Worm (Caenorhabditis elegans) whole organism, midembryonic: ENCODE data around the gene srw-109.

Experiments used
- T22C8.4 ChIP-seq: fragments of 200-800 bp; sonication (Bioruptor generic); IDR thresholded peaks from 2 replicates; pipeline ENCODE4 v1.3.6; 2022; ENCODE audit warnings: missing genetic modification characterization, missing compliant biosample characterization
- cog-1 ChIP-seq: sonication (generic microtip); optimal IDR thresholded peaks from 2 replicates; lab custom pipeline; 2016; ENCODE audit warnings: missing genetic modification characterization, missing compliant biosample characterization
- flt-1 ChIP-seq: fragments of 200-800 bp; sonication (Bioruptor generic); IDR thresholded peaks from 2 replicates; pipeline ENCODE4 v1.3.6; 2022; ENCODE audit warnings: missing genetic modification characterization, missing compliant biosample characterization
- klf-2 ChIP-seq: fragments of 200-800 bp; sonication (Bioruptor generic); conservative IDR thresholded peaks from 2 replicates; pipeline ENCODE4 v1.3.6; 2022; ENCODE audit warnings: missing genetic modification reagents, missing genetic modification characterization, missing compliant biosample characterization
- med-1 ChIP-seq: sonication (generic microtip); optimal IDR thresholded peaks from 2 replicates; lab custom pipeline; 2017; ENCODE audit warnings: missing genetic modification characterization, mild to moderate bottlenecking, missing compliant biosample characterization, antibody characterized with exemption, missing genetic modification reagents; ENCODE audit not compliant: insufficient read depth
- ref-1 ChIP-seq: fragments of 200-800 bp; sonication (Bioruptor generic); conservative IDR thresholded peaks from 2 replicates; pipeline ENCODE4 v1.3.6; 2022; ENCODE audit warnings: missing genetic modification reagents, missing genetic modification characterization, missing compliant biosample characterization
- tab-1 ChIP-seq: fragments of 200-800 bp; sonication (Bioruptor generic); IDR thresholded peaks from 2 replicates; pipeline ENCODE4 v1.3.6; 2022; ENCODE audit warnings: missing genetic modification characterization, missing compliant biosample characterization
- ztf-23 ChIP-seq: fragments of 200-800 bp; sonication (Bioruptor generic); IDR thresholded peaks from 2 replicates; pipeline ENCODE4 v1.3.6; 2022; ENCODE audit warnings: missing genetic modification reagents, missing genetic modification characterization, missing compliant biosample characterization
- ztf-29 ChIP-seq: fragments of 200-800 bp; sonication (Bioruptor generic); IDR thresholded peaks from 2 replicates; pipeline ENCODE4 v1.3.6; 2022; ENCODE audit warnings: missing genetic modification reagents, missing genetic modification characterization, missing compliant biosample characterization

Gene srw-109

DNA sequence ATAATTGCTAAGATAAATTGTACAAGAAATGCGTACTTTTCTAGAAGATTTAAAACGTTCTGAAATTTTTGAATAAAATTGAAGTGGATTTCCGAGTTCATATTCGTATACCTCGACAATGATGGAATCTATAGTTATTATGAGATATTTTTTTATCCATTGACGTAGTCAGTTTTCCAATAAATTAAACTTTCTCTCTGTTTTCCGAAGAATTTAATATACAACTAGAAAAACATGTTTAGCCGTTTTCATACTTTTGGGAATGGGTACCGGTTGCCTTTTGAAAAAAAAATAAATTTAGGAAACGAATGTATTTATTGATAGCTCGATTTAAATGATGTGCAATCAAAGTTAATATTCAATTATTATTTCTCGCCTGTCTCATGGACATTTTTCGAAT, at the start of gene srw-109:
srw-109 (minus strand) TSS at position 101 of the 400 bp plus-strand sequence.
- TF ChIP-seq ztf-23 (GFP tag; lab: Robert Waterston, UW) (no peak), cog-1 (tag; lab: Kevin White, UChicago) (no peak), klf-2 (no peak), med-1 (GFP tag; lab: Kevin White, UChicago) (no peak), ref-1 (GFP tag; lab: Robert Waterston, UW) (no peak), T22C8.4 (GFP tag; lab: Robert Waterston, UW) (no peak), ztf-29 (no peak)

DNA sequence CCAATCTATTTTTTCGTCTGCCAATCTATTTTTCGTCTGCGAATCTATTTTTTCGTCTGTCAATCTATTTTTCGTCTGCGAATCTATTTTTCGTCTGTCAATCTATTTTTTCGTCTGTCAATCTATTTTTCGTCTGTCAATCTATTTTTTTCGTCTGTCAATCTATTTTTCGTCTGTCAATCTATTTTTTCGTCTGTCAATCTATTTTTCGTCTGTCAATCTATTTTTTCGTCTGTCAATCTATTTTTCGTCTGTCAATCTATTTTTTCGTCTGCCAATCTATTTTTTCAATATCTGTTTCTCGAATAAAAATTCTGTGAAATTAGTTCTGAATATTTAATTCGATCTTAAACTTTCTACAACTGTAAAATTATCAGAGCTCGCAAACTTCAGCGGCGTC, 49.4 kb upstream of the srw-109 start:
- TF ChIP-seq flt-1 (GFP tag; lab: Robert Waterston, UW): peak; percentile 68; the same call in 1 of the 2 replicates
- TF ChIP-seq klf-2: peak; percentile 59; the same call in 1 of the 2 replicates

DNA sequence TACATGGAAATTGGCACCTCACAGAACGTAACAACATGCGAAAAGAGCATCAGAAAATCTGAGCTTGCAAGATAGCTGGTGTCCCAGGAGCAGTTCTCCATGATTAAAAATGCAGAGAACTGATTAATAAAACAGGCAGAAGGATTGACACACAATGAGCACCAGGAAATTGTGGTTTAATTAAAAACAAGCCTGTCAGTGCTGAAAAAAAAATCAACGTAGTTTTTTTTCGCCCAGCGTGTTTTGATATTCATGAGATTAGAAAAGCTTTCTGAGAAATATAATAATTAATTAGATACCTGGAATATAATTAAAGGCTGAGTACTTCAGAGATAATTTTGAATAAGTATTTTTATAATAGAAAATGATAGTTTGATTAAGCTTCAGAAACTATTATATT, 48.9 kb upstream of the srw-109 start, which contains the start of gene srh-246:
srh-246 (minus strand) TSS at position 101 of the 400 bp plus-strand sequence.
- TF ChIP-seq tab-1 (GFP tag; lab: Robert Waterston, UW) (no peak), ref-1 (GFP tag; lab: Robert Waterston, UW) (no peak), klf-2 (no peak), ztf-29 (no peak), ztf-23 (GFP tag; lab: Robert Waterston, UW) (no peak), T22C8.4 (GFP tag; lab: Robert Waterston, UW) (no peak), med-1 (GFP tag; lab: Kevin White, UChicago) (no peak), flt-1 (GFP tag; lab: Robert Waterston, UW) (no peak), cog-1 (tag; lab: Kevin White, UChicago) (no peak)

DNA sequence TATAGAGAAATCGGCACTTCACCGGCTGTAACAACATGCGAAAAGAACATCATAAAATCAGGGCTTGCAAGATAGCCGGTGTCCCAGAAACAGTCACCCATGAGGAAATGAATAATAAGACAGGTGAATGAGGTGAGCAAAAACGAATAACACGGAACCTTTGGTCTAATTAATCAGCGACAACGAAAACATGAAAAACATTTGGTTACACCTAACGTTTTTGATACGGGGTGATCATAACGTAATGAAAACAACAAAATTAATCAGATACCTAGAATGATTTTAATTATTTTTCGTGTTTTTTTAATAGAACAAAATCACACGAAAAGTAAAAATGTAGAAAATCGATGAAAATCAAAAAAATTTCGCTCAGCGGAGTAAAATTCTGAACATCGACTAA, 47.1 kb upstream of the srw-109 start, which contains the start of gene srh-245:
srh-245 (minus strand) TSS at position 101 of the 400 bp plus-strand sequence.
- no peak for TF ChIP-seq ref-1 (GFP tag; lab: Robert Waterston, UW)
- no peak for TF ChIP-seq ztf-29
- TF ChIP-seq med-1 (GFP tag; lab: Kevin White, UChicago): no peak
- no peak for TF ChIP-seq T22C8.4 (GFP tag; lab: Robert Waterston, UW)
- TF ChIP-seq flt-1 (GFP tag; lab: Robert Waterston, UW): no peak
- TF ChIP-seq ztf-23 (GFP tag; lab: Robert Waterston, UW): no peak
- no peak for TF ChIP-seq tab-1 (GFP tag; lab: Robert Waterston, UW)
- TF ChIP-seq cog-1 (tag; lab: Kevin White, UChicago): no peak
- TF ChIP-seq klf-2: no peak

DNA sequence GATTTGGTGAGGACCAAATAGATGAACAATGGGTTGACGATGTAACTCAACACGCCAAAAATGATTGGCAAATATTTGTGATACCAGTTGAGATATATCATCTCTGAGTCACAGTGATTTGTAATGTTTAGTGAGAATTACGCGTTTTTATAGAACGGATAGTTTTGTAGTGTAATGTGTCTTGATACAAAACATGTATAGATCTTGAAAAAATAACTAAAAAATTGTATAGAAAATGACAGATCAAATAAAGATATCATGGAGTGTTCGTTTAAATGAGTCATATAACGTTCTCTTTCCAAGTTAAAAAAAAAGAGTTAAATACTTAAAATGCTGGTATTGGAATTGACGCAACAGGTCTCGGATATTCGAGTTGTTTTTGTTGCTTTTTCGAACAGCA, 45.7 kb upstream of the srw-109 start, which contains the start of gene srj-6:
srj-6 (minus strand) TSS at position 101 of the 400 bp plus-strand sequence.
- TF ChIP-seq klf-2: no peak
- TF ChIP-seq med-1 (GFP tag; lab: Kevin White, UChicago): no peak
- TF ChIP-seq ztf-23 (GFP tag; lab: Robert Waterston, UW): no peak
- TF ChIP-seq cog-1 (tag; lab: Kevin White, UChicago): no peak
- no peak for TF ChIP-seq ref-1 (GFP tag; lab: Robert Waterston, UW)
- TF ChIP-seq ztf-29: no peak
- TF ChIP-seq tab-1 (GFP tag; lab: Robert Waterston, UW): no peak
- no peak for TF ChIP-seq flt-1 (GFP tag; lab: Robert Waterston, UW)
- TF ChIP-seq T22C8.4 (GFP tag; lab: Robert Waterston, UW): no peak

DNA sequence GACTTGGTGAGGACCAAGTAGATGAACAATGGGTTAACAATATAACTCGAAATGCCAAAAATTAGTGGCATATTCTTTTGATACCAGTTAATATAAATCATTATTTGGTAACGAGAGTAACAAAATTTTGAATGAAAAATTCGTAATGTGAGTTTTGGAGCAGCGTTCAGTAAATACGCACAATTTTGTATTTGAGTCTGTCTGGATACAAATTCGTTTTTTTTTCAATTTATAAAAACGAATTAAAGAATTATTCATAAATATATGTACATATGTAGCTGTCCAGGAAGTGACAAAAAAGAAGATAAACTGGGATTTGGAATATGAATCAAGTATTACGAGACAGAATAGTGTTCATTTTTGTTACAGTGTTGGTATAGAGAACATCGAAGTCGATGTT, 44.2 kb upstream of the srw-109 start, which contains the start of gene srj-5:
srj-5 (minus strand) TSS at position 101 of the 400 bp plus-strand sequence.
- TF ChIP-seq ref-1 (GFP tag; lab: Robert Waterston, UW) (no peak), cog-1 (tag; lab: Kevin White, UChicago) (no peak), klf-2 (no peak), flt-1 (GFP tag; lab: Robert Waterston, UW) (no peak), tab-1 (GFP tag; lab: Robert Waterston, UW) (no peak), ztf-29 (no peak), T22C8.4 (GFP tag; lab: Robert Waterston, UW) (no peak), med-1 (GFP tag; lab: Kevin White, UChicago) (no peak), ztf-23 (GFP tag; lab: Robert Waterston, UW) (no peak)

DNA sequence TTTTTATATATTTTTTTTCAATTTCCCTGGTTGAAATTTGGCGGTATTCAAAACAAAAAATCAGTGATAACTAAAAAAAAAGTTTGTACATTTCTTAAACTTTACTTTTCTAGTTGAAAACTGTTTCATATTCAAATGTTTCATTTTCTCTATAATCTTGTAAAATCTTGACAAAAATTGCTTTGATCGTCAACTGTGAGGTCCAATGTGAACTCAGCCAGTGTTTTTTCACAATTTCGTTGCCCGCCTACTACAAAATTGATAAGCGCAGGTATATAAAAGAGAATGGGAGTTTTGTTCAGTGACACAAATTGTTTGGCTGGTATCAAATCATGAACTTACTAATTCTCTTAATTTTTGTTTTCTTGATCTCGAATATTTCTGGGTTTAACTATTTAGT, 38.1 kb upstream of the srw-109 start, which contains the start of gene ugt-42:
ugt-42 (plus strand) TSS at position 301 of the 400 bp plus-strand sequence.
- no peak for TF ChIP-seq ztf-23 (GFP tag; lab: Robert Waterston, UW)
- no peak for TF ChIP-seq flt-1 (GFP tag; lab: Robert Waterston, UW)
- TF ChIP-seq ztf-29: no peak
- no peak for TF ChIP-seq T22C8.4 (GFP tag; lab: Robert Waterston, UW)
- TF ChIP-seq klf-2: no peak
- TF ChIP-seq tab-1 (GFP tag; lab: Robert Waterston, UW): no peak
- no peak for TF ChIP-seq cog-1 (tag; lab: Kevin White, UChicago)
- no peak for TF ChIP-seq med-1 (GFP tag; lab: Kevin White, UChicago)
- TF ChIP-seq ref-1 (GFP tag; lab: Robert Waterston, UW): no peak

DNA sequence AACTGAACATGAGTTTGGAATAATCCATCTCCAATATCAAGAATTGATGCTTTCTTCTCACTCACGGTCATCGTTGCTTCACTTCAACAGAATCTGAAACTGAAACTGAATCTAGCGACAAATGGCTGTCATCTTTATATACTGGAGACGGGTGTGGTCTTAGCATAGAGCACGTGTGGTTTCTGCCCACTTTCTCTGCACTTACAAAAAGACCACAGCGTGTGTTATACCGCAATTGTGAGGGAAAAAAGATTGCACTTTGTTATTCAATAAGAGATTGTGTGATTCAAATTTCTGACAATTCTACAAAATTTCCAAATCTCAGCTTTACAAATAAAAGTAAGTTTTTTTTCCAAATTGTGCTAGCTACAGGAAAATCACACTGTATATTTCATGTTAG, 37.4 kb upstream of the srw-109 start, which contains the start of gene F48G7.12:
F48G7.12 (minus strand) TSS at position 101 of the 400 bp plus-strand sequence.
- no peak for TF ChIP-seq tab-1 (GFP tag; lab: Robert Waterston, UW)
- TF ChIP-seq T22C8.4 (GFP tag; lab: Robert Waterston, UW): no peak
- no peak for TF ChIP-seq ref-1 (GFP tag; lab: Robert Waterston, UW)
- no peak for TF ChIP-seq ztf-23 (GFP tag; lab: Robert Waterston, UW)
- no peak for TF ChIP-seq med-1 (GFP tag; lab: Kevin White, UChicago)
- TF ChIP-seq ztf-29: no peak
- TF ChIP-seq flt-1 (GFP tag; lab: Robert Waterston, UW): no peak
- no peak for TF ChIP-seq klf-2
- TF ChIP-seq cog-1 (tag; lab: Kevin White, UChicago): no peak

DNA sequence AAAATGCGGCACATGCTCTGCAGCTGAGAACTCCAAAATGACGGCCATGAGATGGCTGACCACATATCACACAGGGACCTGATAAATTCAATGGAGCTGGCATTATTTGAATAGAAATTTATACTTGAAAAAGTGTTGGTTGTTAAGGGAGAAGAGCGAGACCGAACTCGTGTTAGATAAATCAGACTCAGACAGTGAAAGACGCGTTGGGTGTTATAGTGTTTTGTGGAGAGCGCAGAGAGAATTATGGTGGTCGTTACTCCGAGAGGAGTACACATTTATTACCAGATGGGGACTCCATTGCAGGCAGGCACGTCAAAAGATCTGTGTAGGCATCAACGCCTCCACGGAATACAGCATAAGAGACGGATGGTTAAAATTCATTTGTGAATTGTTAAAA, 34.0 kb upstream of the srw-109 start, which contains the start of gene nhr-190:
nhr-190 (minus strand) TSS at position 175 of the 400 bp plus-strand sequence.
- TF ChIP-seq cog-1 (tag; lab: Kevin White, UChicago) (no peak), ref-1 (GFP tag; lab: Robert Waterston, UW) (no peak), T22C8.4 (GFP tag; lab: Robert Waterston, UW) (no peak), tab-1 (GFP tag; lab: Robert Waterston, UW) (no peak), flt-1 (GFP tag; lab: Robert Waterston, UW) (no peak), klf-2 (no peak), ztf-29 (no peak), ztf-23 (GFP tag; lab: Robert Waterston, UW) (no peak), med-1 (GFP tag; lab: Kevin White, UChicago) (no peak)
